Fruit fly (Drosophila melanogaster) whole organism, embryonic: ENCODE results near the gene amos.

Source experiments
- CG11093 ChIP-seq: fragments of 200-800 bp; sonication (Bioruptor generic); IDR thresholded peaks from 3 replicates; pipeline ENCODE4 v1.3.6; 2022; ENCODE audit warnings: missing biosample characterization, missing genetic modification characterization
- CG7839 ChIP-seq: fragments of 200-800 bp; sonication (Bioruptor generic); optimal IDR thresholded peaks from 3 replicates; lab custom pipeline; 2018; ENCODE audit warnings: missing biosample characterization, mild to moderate bottlenecking, missing genetic modification characterization, moderate library complexity
- CG7963 ChIP-seq: fragments of 200-800 bp; sonication (Bioruptor generic); IDR thresholded peaks from 3 replicates; pipeline ENCODE4 v1.3.6; 2022; ENCODE audit warnings: missing biosample characterization, missing genetic modification characterization; ENCODE audit not compliant: partially characterized antibody
- Hr78 ChIP-seq, 2 experiments: fragments of 200-800 bp in 1 of 2; fragments of >200 bp in 1 of 2; sonication (Bioruptor generic) in 1 of 2; optimal IDR thresholded peaks; 2 replicates each; lab custom pipeline; 2017 to 2019; ENCODE audit warnings: missing biosample characterization in 2 of 2, missing genetic modification characterization in 2 of 2, mild to moderate bottlenecking in 1 of 2, moderate library complexity in 1 of 2
- Optix ChIP-seq: fragments of 200-800 bp; sonication (Bioruptor generic); IDR thresholded peaks from 3 replicates; pipeline ENCODE4 v1.3.6; 2022; ENCODE audit warnings: missing biosample characterization, missing genetic modification characterization
- Side ChIP-seq: fragments of 200-800 bp; sonication (Bioruptor generic); optimal IDR thresholded peaks from 2 replicates; lab custom pipeline; 2016; ENCODE audit warnings: missing biosample characterization, missing genetic modification characterization
- bigmax ChIP-seq: fragments of 200-800 bp; sonication (Bioruptor generic); optimal IDR thresholded peaks from 2 replicates; lab custom pipeline; 2018; ENCODE audit warnings: missing biosample characterization, mild to moderate bottlenecking, missing genetic modification characterization
- caup ChIP-seq: fragments of 200-800 bp; sonication (Bioruptor generic); optimal IDR thresholded peaks from 3 replicates; lab custom pipeline; 2017; ENCODE audit warnings: missing biosample characterization, mild to moderate bottlenecking, missing genetic modification characterization, moderate library complexity; ENCODE audit not compliant: severe bottlenecking
- da ChIP-seq: fragments of 200-800 bp; sonication (Bioruptor generic); optimal IDR thresholded peaks from 2 replicates; lab custom pipeline; 2016; ENCODE audit warnings: missing biosample characterization, missing genetic modification characterization
- danr ChIP-seq: fragments of 200-800 bp; sonication (Bioruptor generic); IDR thresholded peaks from 2 replicates; pipeline ENCODE4 v1.3.6; 2022; ENCODE audit warnings: missing biosample characterization, missing genetic modification characterization
- eve ChIP-seq, 2 experiments: fragments of >200 bp; optimal IDR thresholded peaks; 2 replicates each; lab custom pipeline; 2017; ENCODE audit warnings: missing biosample characterization in 2 of 2, missing genetic modification characterization in 2 of 2
- gro ChIP-seq: fragments of 200-800 bp; sonication (Bioruptor generic); optimal IDR thresholded peaks from 2 replicates; lab custom pipeline; 2016; ENCODE audit warnings: missing biosample characterization, missing genetic modification characterization
- nom ChIP-seq: fragments of 200-800 bp; sonication (Bioruptor generic); optimal IDR thresholded peaks from 2 replicates; lab custom pipeline; 2017; ENCODE audit warnings: missing biosample characterization, missing genetic modification characterization, mild to moderate bottlenecking, moderate library complexity, missing genetic modification reagents

DNA sequence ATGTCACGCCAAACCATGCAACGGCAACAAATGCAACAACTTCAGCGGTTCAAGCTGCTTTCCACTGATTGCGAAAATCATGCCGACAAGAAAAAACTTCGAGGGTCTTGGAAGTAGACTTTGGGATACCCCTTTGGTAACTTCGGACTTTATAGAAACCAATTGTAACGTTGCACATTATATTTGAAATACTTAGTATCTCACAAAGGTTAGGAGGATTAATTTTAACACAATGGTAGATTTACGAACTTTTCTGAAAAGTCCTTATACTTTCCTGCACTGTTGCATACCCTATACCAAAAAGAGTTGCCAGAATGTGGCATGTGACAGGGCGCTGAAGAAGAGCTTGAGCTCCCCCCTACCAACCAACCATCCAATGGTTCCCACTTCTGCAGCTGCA is 48.7 kb upstream of the amos start:
- no peak for TF ChIP-seq caup (GFP tag; lab: Kevin White, UChicago)
- no peak for TF ChIP-seq Optix (GFP tag; lab: Robert Waterston, UW)
- no peak for TF ChIP-seq CG11093
- no peak for TF ChIP-seq Side (GFP tag; lab: Kevin White, UChicago)
- TF ChIP-seq da (GFP tag; lab: Kevin White, UChicago): no peak
- no peak for TF ChIP-seq Hr78 (GFP tag; optimal IDR thresholded peaks at IDR 0.05; lab: Kevin White, UChicago)
- TF ChIP-seq nom (GFP tag; lab: Kevin White, UChicago): no peak
- no peak for TF ChIP-seq gro
- no peak for TF ChIP-seq danr (GFP tag; lab: Robert Waterston, UW)
- no peak for TF ChIP-seq CG7963
- TF ChIP-seq bigmax (GFP tag; lab: Kevin White, UChicago): no peak
- no peak for TF ChIP-seq CG7839
- TF ChIP-seq eve (GFP tag; optimal IDR thresholded peaks at IDR 0.05; lab: Kevin White, UChicago): no peak
